Fruit fly (Drosophila melanogaster) Kc167 (cell line): ENCODE results near the gene CG43078.

Experiments used
- Myc ChIP-seq: fragments of >200 bp; optimal IDR thresholded peaks from 2 replicates; lab custom pipeline; 2017; ENCODE audit warnings: missing external identifiers
- Sin3A ChIP-seq: fragments of >200 bp; optimal IDR thresholded peaks from 2 replicates; lab custom pipeline; 2018; ENCODE audit warnings: missing external identifiers
- insv ChIP-seq: fragments of >200 bp; optimal IDR thresholded peaks from 3 replicates; lab custom pipeline; 2018; ENCODE audit warnings: missing external identifiers
- psq ChIP-seq: fragments of >200 bp; optimal IDR thresholded peaks from 2 replicates; lab custom pipeline; 2017; ENCODE audit warnings: missing external identifiers
- ttk ChIP-seq: sonication (Bioruptor generic); optimal IDR thresholded peaks from 2 replicates; lab custom pipeline; 2017; ENCODE audit warnings: missing external identifiers

dm6 chr3L:8629701-8630343 is 53.2 kb downstream of the CG43078 start:
- TF ChIP-seq Myc (lab: Kevin White, UChicago) (no peak), psq (no peak), insv (no peak), ttk (no peak), Sin3A (lab: Kevin White, UChicago) (no peak)
